Worm (Caenorhabditis elegans): Measurements from ENCODE around the gene T02H6.9.
A peak's percentile ranks its signal among the peaks of the same experiment; 100 is the strongest.

Gene T02H6.9

DNA sequence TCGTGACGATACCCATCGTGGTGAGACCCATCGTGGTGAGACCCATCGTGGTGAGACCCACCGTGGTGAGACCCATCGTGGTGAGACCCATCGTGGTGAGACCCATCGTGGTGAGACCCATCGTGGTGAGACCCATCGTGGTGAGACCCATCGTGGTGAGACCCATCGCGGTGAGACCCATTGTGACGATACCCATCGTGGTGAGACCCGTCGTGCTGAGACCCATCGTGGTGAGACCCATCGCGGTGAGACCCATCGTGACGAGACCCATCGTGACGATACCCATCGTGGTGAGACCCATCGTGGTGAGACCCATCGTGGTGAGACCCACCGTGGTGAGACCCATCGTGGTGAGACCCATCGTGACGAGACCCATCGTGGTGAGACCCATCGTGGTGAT, 16.4 kb downstream of the T02H6.9 start (continued):
- TF ChIP-seq snpc-1.2 (GFP tag; IDR thresholded peaks at IDR 0.05) (0 out of 2 replicates have a peak, but pooled peaks have one; percentile 54), ceh-44 (GFP tag; IDR thresholded peaks at IDR 0.05) (peak; percentile 52; the same call in 1 of the 2 replicates), madf-9 (GFP tag; conservative IDR thresholded peaks at IDR 0.05) (peak; percentile 49; the same call in 1 of the 2 replicates), tag-97 (GFP tag; IDR thresholded peaks at IDR 0.05) (peak; percentile 74; the same call in 1 of the 2 replicates), D1046.2 (GFP tag; IDR thresholded peaks at IDR 0.05) (0 out of 2 replicates have a peak, but pooled peaks have one; percentile 54)

DNA sequence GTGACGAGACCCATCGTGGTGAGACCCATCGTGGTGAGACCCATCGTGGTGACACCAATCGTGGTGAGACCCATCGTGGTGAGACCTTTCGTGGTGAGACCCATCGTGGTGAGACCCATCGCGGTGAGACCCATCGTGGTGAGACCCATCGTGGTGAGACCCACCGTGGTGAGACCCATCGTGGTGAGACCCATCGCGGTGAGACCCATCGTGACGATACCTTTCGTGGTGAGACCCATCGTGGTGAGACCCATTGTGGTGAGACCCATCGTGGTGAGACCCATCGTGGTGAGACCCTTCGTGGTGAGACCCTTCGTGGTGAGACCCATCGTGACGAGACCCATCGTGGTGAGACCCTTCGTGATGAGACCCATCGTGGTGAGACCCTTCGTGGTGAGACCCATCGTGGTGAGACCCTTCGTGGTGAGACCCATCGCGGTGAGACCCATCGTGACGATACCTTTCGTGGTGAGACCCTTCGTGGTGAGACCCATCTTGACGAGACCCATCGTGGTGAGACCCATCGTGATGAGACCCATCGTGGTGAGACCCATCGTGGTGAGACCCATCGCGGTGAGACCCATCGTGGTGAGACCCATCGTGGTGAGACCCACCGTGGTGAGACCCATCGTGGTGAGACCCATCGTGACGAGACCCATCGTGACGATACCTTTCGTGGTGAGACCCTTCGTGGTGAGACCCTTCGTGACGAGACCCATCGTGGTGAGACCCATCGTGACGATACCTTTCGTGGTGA, 18.3 kb downstream of the T02H6.9 start:
- TF ChIP-seq F26F4.8 (GFP tag; conservative IDR thresholded peaks at IDR 0.05) (peak; percentile 85; the same call in 1 of the 2 replicates), tra-1 (GFP tag; IDR thresholded peaks at IDR 0.05) (0 out of 2 replicates have a peak, but pooled peaks have one; percentile 7), mxl-2 (GFP tag; conservative IDR thresholded peaks at IDR 0.05) (peak; percentile 50; the same call in 1 of the 2 replicates), lim-7 (GFP tag; IDR thresholded peaks at IDR 0.05) (peak; percentile 87), zfp-3 (GFP tag; conservative IDR thresholded peaks at IDR 0.05) (0 out of 2 replicates have a peak, but pooled peaks have one; percentile 20), arid-1 (GFP tag; conservative IDR thresholded peaks at IDR 0.05) (peak; percentile 54; the same call in 1 of the 2 replicates), set-16 (GFP tag; IDR thresholded peaks at IDR 0.05) (peak; percentile 91), nhr-42 (GFP tag; IDR thresholded peaks at IDR 0.05) (peak; percentile 64; the same call in 1 of the 2 replicates), ceh-44 (GFP tag; IDR thresholded peaks at IDR 0.05) (peak; percentile 63; the same call in 1 of the 2 replicates), dmd-8 (GFP tag; IDR thresholded peaks at IDR 0.05) (peak; percentile 73; the same call in 1 of the 2 replicates), dmd-6 (GFP tag; IDR thresholded peaks at IDR 0.05) (peak; percentile 16; the same call in 1 of the 2 replicates), T26A8.4 (GFP tag; IDR thresholded peaks at IDR 0.05) (peak; percentile 53; the same call in 1 of the 2 replicates), Y105C5A.15 (GFP tag; IDR thresholded peaks at IDR 0.05) (peak; percentile 77; the same call in 1 of the 2 replicates), mdt-29 (GFP tag; IDR thresholded peaks at IDR 0.05) (peak; percentile 55; the same call in 1 of the 2 replicates), egl-43 (GFP tag; IDR thresholded peaks at IDR 0.05) (peak; percentile 75), snpc-1.2 (GFP tag; IDR thresholded peaks at IDR 0.05) (0 out of 2 replicates have a peak, but pooled peaks have one; percentile 36), madf-5 (GFP tag; IDR thresholded peaks at IDR 0.05) (peak; percentile 81 to 89; a peak in 3 of 4 replicates), Y48G9A.11 (GFP tag; IDR thresholded peaks at IDR 0.05) (peak; percentile 17; the same call in 1 of the 2 replicates), F44E2.7 (GFP tag; IDR thresholded peaks at IDR 0.05) (peak; percentile 83), D1046.2 (GFP tag; IDR thresholded peaks at IDR 0.05) (peak; percentile 77; the same call in 1 of the 2 replicates), madf-9 (GFP tag; conservative IDR thresholded peaks at IDR 0.05) (peak; percentile 69), Y75B8A.6 (GFP tag; IDR thresholded peaks at IDR 0.05) (peak; percentile 59; the same call in 1 of the 2 replicates)

DNA sequence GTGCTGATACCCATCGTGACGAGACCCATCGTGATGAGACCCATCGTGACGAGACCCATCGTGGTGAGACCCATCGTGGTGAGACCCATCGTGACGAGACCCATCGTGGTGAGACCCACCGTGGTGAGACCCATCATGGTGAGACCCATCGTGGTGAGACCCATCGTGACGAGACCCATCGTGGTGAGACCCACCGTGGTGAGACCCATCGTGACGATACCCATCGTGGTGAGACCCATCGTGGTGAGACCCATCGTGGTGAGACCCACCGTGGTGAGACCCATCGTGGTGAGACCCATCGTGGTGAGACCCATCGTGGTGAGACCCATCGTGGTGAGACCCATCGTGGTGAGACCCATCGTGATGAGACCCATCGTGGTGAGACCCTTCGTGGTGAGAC, 19.8 kb downstream of the T02H6.9 start:
- TF ChIP-seq lim-7 (GFP tag; IDR thresholded peaks at IDR 0.05) (peak; percentile 42; the same call in 1 of the 2 replicates), ceh-44 (GFP tag; IDR thresholded peaks at IDR 0.05) (0 out of 2 replicates have a peak, but pooled peaks have one; percentile 13), saeg-2 (GFP tag; IDR thresholded peaks at IDR 0.05) (0 out of 2 replicates have a peak, but pooled peaks have one; percentile 33), egl-43 (GFP tag; IDR thresholded peaks at IDR 0.05) (peak; percentile 59; the same call in 1 of the 2 replicates), set-16 (GFP tag; IDR thresholded peaks at IDR 0.05) (peak; percentile 73), dmd-8 (GFP tag; IDR thresholded peaks at IDR 0.05) (peak; percentile 44; the same call in 1 of the 2 replicates), D1046.2 (GFP tag; IDR thresholded peaks at IDR 0.05) (0 out of 2 replicates have a peak, but pooled peaks have one; percentile 12)

DNA sequence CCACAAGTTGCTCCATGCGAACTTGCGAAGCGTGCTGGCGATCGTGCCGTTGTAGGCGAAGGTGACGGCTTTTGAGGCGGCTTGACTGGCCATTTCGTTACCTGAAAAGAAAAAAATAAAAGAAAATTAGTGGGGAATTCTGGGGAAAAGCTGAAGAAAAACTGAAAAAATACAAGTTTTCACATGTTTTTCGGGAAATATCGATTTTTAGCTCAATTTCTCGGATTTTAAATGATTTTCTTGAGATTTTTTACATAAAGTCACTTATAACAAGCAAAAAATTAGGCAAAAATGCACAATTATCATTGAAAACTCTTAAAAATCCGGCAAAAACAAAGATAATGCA, 22.3 kb downstream of the T02H6.9 start, which contains the start of gene T02H6.11:
Gene T02H6.11 (minus strand): TSS at position 101 of the 346 bp plus-strand sequence.
- TF ChIP-seq Y5F2A.4 (GFP tag; optimal IDR thresholded peaks at IDR 0.05) (no peak), snpc-1.2 (GFP tag; IDR thresholded peaks at IDR 0.05) (no peak), rbr-2 (tag; optimal IDR thresholded peaks at IDR 0.05) (no peak), nhr-41 (GFP tag; IDR thresholded peaks at IDR 0.05) (no peak), snpc-4 (tag; optimal IDR thresholded peaks at IDR 0.05) (no peak), nhr-111 (GFP tag; optimal IDR thresholded peaks at IDR 0.05) (no peak), mdl-1 (tag; optimal IDR thresholded peaks at IDR 0.05) (no peak), sdz-12 (GFP tag; optimal IDR thresholded peaks at IDR 0.05) (no peak), mes-2 (tag; optimal IDR thresholded peaks at IDR 0.05; ENCODE audit: poor library complexity, severe bottlenecking) (no peak), lin-38 (GFP tag; IDR thresholded peaks at IDR 0.05) (no peak), lir-3 (tag; optimal IDR thresholded peaks at IDR 0.05) (no peak), nhr-25 (tag; optimal IDR thresholded peaks at IDR 0.05; ENCODE audit: borderline replicate concordance, insufficient read depth) (no peak), ceh-20 (GFP tag; IDR thresholded peaks at IDR 0.05) (no peak)
